Worm (Caenorhabditis elegans): ENCODE measurements around the gene srt-13.

DNA sequence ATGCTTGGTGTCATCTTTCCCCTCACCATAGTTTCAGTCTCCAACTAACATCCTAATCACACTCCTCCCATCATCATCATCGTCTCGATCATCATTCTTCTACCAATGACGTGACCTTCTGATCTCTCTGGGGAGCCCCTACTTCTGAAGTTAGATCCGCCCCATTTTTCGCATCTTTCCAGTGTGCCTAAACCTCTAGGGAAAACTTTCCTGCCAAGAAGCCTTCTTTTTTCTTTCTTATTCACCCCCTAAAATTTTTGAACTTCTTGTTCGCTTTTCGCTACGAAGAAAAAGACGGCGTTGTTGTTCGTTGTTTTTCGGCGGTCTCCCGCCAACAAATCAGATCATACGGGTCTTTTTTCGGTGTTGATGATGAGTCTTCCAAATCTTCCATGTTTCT is 31.7 kb downstream of the srt-13 start:
- TF ChIP-seq ztf-23 (GFP tag; IDR thresholded peaks at IDR 0.05) (no peak), flt-1 (GFP tag; IDR thresholded peaks at IDR 0.05) (no peak), ztf-29 (GFP tag; IDR thresholded peaks at IDR 0.05) (no peak)
